Worm (Caenorhabditis elegans) whole organism, L2 larva: ENCODE measurements around the gene chil-14.

Source experiments
- ama-1 ChIP-seq: fragments of 150-350 bp; optimal IDR thresholded peaks from 2 replicates; lab custom pipeline; 2018; ENCODE audit warnings: inconsistent platforms
- ceh-16 ChIP-seq: fragments of 150-350 bp; optimal IDR thresholded peaks from 2 replicates; lab custom pipeline; 2014; ENCODE audit warnings: missing biosample characterization, missing genetic modification characterization
- ceh-82 ChIP-seq: fragments of 150-350 bp; optimal IDR thresholded peaks from 2 replicates; lab custom pipeline; 2014; ENCODE audit warnings: missing biosample characterization, missing genetic modification characterization
- fos-1 ChIP-seq: fragments of 150-350 bp; optimal IDR thresholded peaks from 2 replicates; lab custom pipeline; 2014; ENCODE audit warnings: missing biosample characterization, missing genetic modification characterization
- lin-13 ChIP-seq: fragments of 150-350 bp; optimal IDR thresholded peaks from 2 replicates; lab custom pipeline; 2014; ENCODE audit warnings: missing biosample characterization, missing genetic modification reagents, missing genetic modification characterization
- mab-5 ChIP-seq: fragments of 150-350 bp; optimal IDR thresholded peaks from 2 replicates; lab custom pipeline; 2014; ENCODE audit warnings: missing biosample characterization, missing genetic modification characterization
- nhr-12 ChIP-seq: fragments of 150-350 bp; optimal IDR thresholded peaks from 2 replicates; lab custom pipeline; 2014; ENCODE audit warnings: missing biosample characterization, missing genetic modification characterization
- nhr-77 ChIP-seq: fragments of 150-350 bp; optimal IDR thresholded peaks from 2 replicates; lab custom pipeline; 2014; ENCODE audit warnings: missing biosample characterization, missing genetic modification characterization
- unc-39 ChIP-seq: fragments of 150-350 bp; optimal IDR thresholded peaks from 2 replicates; lab custom pipeline; 2014; ENCODE audit warnings: missing biosample characterization, missing genetic modification characterization
- unc-62 ChIP-seq: fragments of 150-350 bp; optimal IDR thresholded peaks from 2 replicates; lab custom pipeline; 2014; ENCODE audit warnings: missing biosample characterization, missing genetic modification reagents, missing genetic modification characterization

- no peak for TF ChIP-seq unc-62
- TF ChIP-seq nhr-77, result no peak
- TF ChIP-seq ama-1, result no peak
- TF ChIP-seq lin-13, result no peak
- TF ChIP-seq ceh-16, result no peak
- TF ChIP-seq ceh-82 (tag; lab: Kevin White, UChicago), result no peak
- no peak for TF ChIP-seq unc-39 (tag; lab: Kevin White, UChicago)
- no peak for TF ChIP-seq nhr-12 (tag; lab: Kevin White, UChicago)
- TF ChIP-seq mab-5 (tag; lab: Kevin White, UChicago), result no peak
- TF ChIP-seq fos-1, result no peak
Measured at ce11 chrV:1476284-1476792, 21.5 kb downstream of the chil-14 start.
